Fruit fly (Drosophila melanogaster): Measurements from ENCODE around the gene CG32371.

CG32371 gene

dm6 chr3L:7805336-7805803 lies 37.2 kb upstream of the CG32371 start:
- TF ChIP-seq psq (optimal IDR thresholded peaks at IDR 0.05) (no peak), insv (optimal IDR thresholded peaks at IDR 0.05) (no peak), h (optimal IDR thresholded peaks at IDR 0.05) (no peak), ttk (optimal IDR thresholded peaks at IDR 0.05) (no peak), Myc (optimal IDR thresholded peaks at IDR 0.05) (no peak), Sin3A (optimal IDR thresholded peaks at IDR 0.05) (no peak)

DNA sequence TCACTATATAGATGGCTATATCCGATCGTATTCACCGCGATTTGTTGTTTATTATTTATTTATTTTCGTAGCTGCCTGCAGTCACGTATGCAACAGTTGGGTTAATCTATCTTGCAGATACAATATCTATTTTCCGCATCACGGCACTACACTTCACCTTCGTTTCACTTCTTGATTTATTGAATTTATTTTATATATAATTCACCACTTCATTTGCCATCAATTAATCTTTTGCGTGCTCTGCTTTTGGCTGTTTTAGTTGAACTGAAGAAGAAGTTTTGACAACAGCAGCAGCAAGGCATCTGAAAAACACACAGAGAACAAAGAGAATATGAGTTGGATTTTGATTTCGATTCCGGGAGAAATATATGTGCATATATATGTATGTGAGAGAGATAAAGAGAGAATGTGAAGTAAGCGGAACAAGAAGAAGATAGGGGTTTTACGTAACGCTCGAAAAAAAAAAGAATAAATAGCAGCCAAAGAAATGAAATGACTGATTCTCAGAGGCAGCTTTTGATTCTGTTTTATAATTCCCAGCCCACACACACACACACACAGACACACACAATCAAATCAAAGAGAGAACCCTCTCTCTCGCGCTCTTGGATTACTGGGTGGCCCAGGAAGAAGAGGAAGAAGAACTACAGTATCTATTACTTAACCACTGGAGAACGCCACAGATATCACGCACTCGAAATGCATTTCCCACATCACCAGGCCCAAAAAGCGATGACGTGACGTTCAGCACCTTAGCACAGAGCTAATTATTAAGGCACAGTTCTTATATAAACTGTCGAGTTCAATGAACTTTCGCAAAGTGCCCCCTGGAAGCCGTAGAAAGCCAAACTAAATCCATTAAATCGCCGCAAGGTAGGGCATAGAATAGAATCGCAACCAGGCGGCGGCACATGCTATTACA lies 36.5 kb upstream of the CG32371 start:
- TF ChIP-seq Myc (optimal IDR thresholded peaks at IDR 0.05) (no peak), ttk (optimal IDR thresholded peaks at IDR 0.05) (no peak), h (optimal IDR thresholded peaks at IDR 0.05) (no peak), insv (optimal IDR thresholded peaks at IDR 0.05) (no peak), psq (optimal IDR thresholded peaks at IDR 0.05) (no peak), Sin3A (optimal IDR thresholded peaks at IDR 0.05) (no peak)

DNA sequence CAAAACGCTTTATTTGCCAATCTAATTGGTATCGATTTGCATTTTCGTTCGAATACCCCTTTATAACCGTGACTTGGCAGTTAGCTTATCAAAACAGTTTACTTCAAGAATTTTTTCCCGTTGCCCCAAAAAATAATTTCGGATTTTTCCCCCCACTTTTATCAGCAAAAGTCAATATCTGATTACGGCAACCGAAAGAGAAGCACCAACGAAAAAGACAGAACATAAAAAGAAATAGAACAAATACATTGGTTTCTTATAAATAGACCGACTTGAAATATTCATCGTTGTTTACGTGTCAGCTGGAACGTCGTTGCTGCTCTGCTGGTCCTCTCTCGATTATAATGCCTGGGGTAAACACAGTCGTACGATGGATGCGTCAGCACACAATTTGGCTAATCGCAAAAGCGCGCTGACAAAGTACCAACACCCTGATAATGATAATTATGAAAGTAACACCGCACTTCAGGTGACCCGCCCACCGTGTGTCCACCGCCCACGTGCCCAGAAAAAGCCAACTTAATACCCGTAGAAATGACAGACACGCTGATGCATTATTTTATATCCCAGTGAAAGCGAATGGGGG lies 33.2 kb upstream of the CG32371 start:
- TF ChIP-seq insv (optimal IDR thresholded peaks at IDR 0.05) (no peak), Sin3A (optimal IDR thresholded peaks at IDR 0.05) (no peak), ttk (optimal IDR thresholded peaks at IDR 0.05) (no peak)

- TF ChIP-seq Sin3A (optimal IDR thresholded peaks at IDR 0.05) = no peak
- TF ChIP-seq h (optimal IDR thresholded peaks at IDR 0.05) = no peak
- TF ChIP-seq Myc (optimal IDR thresholded peaks at IDR 0.05) = no peak
- TF ChIP-seq psq (optimal IDR thresholded peaks at IDR 0.05) = no peak
- TF ChIP-seq insv (optimal IDR thresholded peaks at IDR 0.05) = no peak
- TF ChIP-seq ttk (optimal IDR thresholded peaks at IDR 0.05) = no peak
Measured at dm6 chr3L:7792775-7793174, 24.6 kb upstream of the CG32371 start.

dm6 chr3L:7792249-7792648 lies 24.1 kb upstream of the CG32371 start:
- TF ChIP-seq ttk (optimal IDR thresholded peaks at IDR 0.05) (no peak), insv (optimal IDR thresholded peaks at IDR 0.05) (no peak), Myc (optimal IDR thresholded peaks at IDR 0.05) (no peak), Sin3A (optimal IDR thresholded peaks at IDR 0.05) (no peak)

- TF ChIP-seq ttk (optimal IDR thresholded peaks at IDR 0.05) (no peak), Sin3A (optimal IDR thresholded peaks at IDR 0.05) (no peak)
Measured at dm6 chr3L:7790224-7790623, 22.1 kb upstream of the CG32371 start.

- TF ChIP-seq h (optimal IDR thresholded peaks at IDR 0.05) (no peak), insv (optimal IDR thresholded peaks at IDR 0.05) (no peak), ttk (optimal IDR thresholded peaks at IDR 0.05) (no peak), Myc (optimal IDR thresholded peaks at IDR 0.05) (no peak), Sin3A (optimal IDR thresholded peaks at IDR 0.05) (no peak), psq (optimal IDR thresholded peaks at IDR 0.05) (no peak)
Measured at dm6 chr3L:7787788-7788406, 19.7 kb upstream of the CG32371 start.

- no peak for TF ChIP-seq insv (optimal IDR thresholded peaks at IDR 0.05)
- no peak for TF ChIP-seq psq (optimal IDR thresholded peaks at IDR 0.05)
- no peak for TF ChIP-seq ttk (optimal IDR thresholded peaks at IDR 0.05)
- no peak for TF ChIP-seq Sin3A (optimal IDR thresholded peaks at IDR 0.05)
- no peak for TF ChIP-seq h (optimal IDR thresholded peaks at IDR 0.05)
- TF ChIP-seq Myc (optimal IDR thresholded peaks at IDR 0.05) = no peak
Measured at dm6 chr3L:7786989-7787388, 18.8 kb upstream of the CG32371 start.

- TF ChIP-seq Myc (optimal IDR thresholded peaks at IDR 0.05) (no peak), ttk (optimal IDR thresholded peaks at IDR 0.05) (no peak), Sin3A (optimal IDR thresholded peaks at IDR 0.05) (no peak), insv (optimal IDR thresholded peaks at IDR 0.05) (no peak), h (optimal IDR thresholded peaks at IDR 0.05) (no peak), psq (optimal IDR thresholded peaks at IDR 0.05) (no peak)
Measured at dm6 chr3L:7786263-7786662, 18.1 kb upstream of the CG32371 start.

- TF ChIP-seq Myc (optimal IDR thresholded peaks at IDR 0.05) (no peak), ttk (optimal IDR thresholded peaks at IDR 0.05) (no peak), insv (optimal IDR thresholded peaks at IDR 0.05) (no peak), psq (optimal IDR thresholded peaks at IDR 0.05) (no peak), Sin3A (optimal IDR thresholded peaks at IDR 0.05) (no peak), h (optimal IDR thresholded peaks at IDR 0.05) (no peak)
Measured at dm6 chr3L:7783383-7783782, 15.2 kb upstream of the CG32371 start.

DNA sequence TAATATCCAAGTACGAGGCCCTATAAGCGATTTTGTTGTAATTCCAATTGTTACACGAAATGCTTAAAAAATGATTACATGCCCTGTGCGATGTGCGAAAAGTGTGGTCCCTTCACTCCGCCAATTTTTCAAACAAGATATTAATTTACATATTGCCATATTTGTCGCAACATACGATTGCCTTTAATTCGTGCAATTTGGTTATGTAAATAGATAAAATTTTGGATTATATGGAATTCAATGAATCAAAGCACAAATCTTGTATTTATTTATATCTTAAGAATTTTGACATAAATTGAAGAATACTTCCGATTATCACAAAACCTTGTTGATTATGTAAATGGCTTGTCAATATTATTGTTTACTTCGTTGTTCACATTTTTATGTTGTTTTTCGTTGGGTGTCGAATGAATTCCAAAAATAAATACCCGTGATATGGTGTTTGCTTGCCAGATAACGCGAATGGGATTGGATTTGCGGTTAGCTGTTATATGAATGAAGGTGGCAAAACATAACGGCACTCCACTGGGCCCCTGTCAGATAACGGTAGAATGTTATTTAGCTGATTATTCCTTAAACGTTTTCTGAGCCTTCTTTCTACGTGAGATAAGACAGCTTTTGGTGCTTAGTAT lies 14.0 kb upstream of the CG32371 start:
- no peak for TF ChIP-seq insv (optimal IDR thresholded peaks at IDR 0.05)
- no peak for TF ChIP-seq Sin3A (optimal IDR thresholded peaks at IDR 0.05)
- no peak for TF ChIP-seq ttk (optimal IDR thresholded peaks at IDR 0.05)
- TF ChIP-seq h (optimal IDR thresholded peaks at IDR 0.05) = no peak
- TF ChIP-seq Myc (optimal IDR thresholded peaks at IDR 0.05) = no peak
- TF ChIP-seq psq (optimal IDR thresholded peaks at IDR 0.05) = no peak
